Worm (Caenorhabditis elegans) whole organism, young adult: ENCODE measurements around the gene T01B7.5.

Experiments used
- K12H6.12 ChIP-seq: fragments of 200-800 bp; sonication (Bioruptor generic); optimal IDR thresholded peaks from 2 replicates; lab custom pipeline; 2018; ENCODE audit warnings: mild to moderate bottlenecking, missing genetic modification characterization, missing compliant biosample characterization
- ama-1 ChIP-seq, 3 experiments: fragments of 150-350 bp in 1 of 3; sonication (generic microtip) in 2 of 3; optimal IDR thresholded peaks; 2 replicates each; lab custom pipeline; 2014 to 2018; ENCODE audit warnings: missing biosample characterization in 2 of 3, missing genetic modification characterization in 2 of 3, missing genetic modification reagents in 2 of 3
- let-526 ChIP-seq: fragments of 200-800 bp; sonication (Bioruptor generic); IDR thresholded peaks from 2 replicates; pipeline ENCODE4 v1.3.6; 2022; ENCODE audit warnings: missing genetic modification reagents, missing genetic modification characterization, missing compliant biosample characterization
- madf-10 ChIP-seq: sonication (generic microtip); optimal IDR thresholded peaks from 2 replicates; lab custom pipeline; 2016; ENCODE audit warnings: mild to moderate bottlenecking, missing genetic modification characterization, missing compliant biosample characterization
- unc-130 ChIP-seq: sonication (generic microtip); optimal IDR thresholded peaks from 2 replicates; lab custom pipeline; 2016; ENCODE audit warnings: missing genetic modification reagents, missing genetic modification characterization, missing compliant biosample characterization
- unc-62 ChIP-seq: fragments of 150-350 bp; optimal IDR thresholded peaks from 2 replicates; lab custom pipeline; 2014; ENCODE audit warnings: missing biosample characterization, missing genetic modification reagents, missing genetic modification characterization

DNA sequence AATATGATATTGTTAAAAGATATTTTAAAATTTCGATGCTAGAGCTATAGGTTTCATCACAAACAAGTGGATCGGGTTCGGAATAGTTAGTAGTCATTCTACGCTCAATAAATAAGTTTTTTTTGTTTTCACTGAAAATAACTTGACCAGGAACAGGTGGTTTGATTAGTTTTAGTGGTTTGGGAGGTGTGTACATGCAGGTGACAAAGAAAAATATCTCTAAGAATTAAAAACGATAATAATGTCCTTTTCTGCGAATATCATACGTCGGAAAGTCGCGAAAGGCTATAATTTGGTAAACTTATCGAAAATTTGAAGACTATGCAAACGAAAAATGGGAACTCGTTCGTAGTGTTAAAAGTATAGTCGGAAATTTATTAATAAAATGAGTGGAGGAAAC lies 6.3 kb upstream of the T01B7.5 start, which contains the start of gene srg-15:
- TF ChIP-seq unc-130 (GFP tag; lab: Kevin White, UChicago) (no peak), ama-1 (optimal IDR thresholded peaks at IDR 0.05; lab: Kevin White, UChicago) (no peak), ama-1 (GFP tag; optimal IDR thresholded peaks at IDR 0.05; lab: Kevin White, UChicago) (no peak), unc-62 (GFP tag; lab: Kevin White, UChicago) (no peak), K12H6.12 (tag; lab: Kevin White, UChicago) (no peak), madf-10 (tag; lab: Kevin White, UChicago) (no peak), let-526 (GFP tag; lab: Robert Waterston, UW) (no peak)
